Fruit fly (Drosophila melanogaster) whole organism, embryonic: ENCODE results near the gene CG11975.

Source experiments
- Atf-2 ChIP-seq: fragments of 200-800 bp; sonication (Bioruptor generic); optimal IDR thresholded peaks from 2 replicates; lab custom pipeline; 2016; ENCODE audit warnings: missing biosample characterization, missing genetic modification characterization
- BEAF-32 ChIP-seq: fragments of 200-800 bp; sonication (Bioruptor generic); optimal IDR thresholded peaks from 3 replicates; lab custom pipeline; 2017; ENCODE audit warnings: missing biosample characterization, missing genetic modification characterization, mild to moderate bottlenecking, moderate library complexity, missing genetic modification reagents
- CG1024 ChIP-seq: fragments of 200-800 bp; sonication (Bioruptor generic); IDR thresholded peaks from 2 replicates; pipeline ENCODE4 v1.3.6; 2022; ENCODE audit warnings: missing biosample characterization, missing genetic modification characterization
- CG10543 ChIP-seq: fragments of 200-800 bp; sonication (Bioruptor generic); optimal IDR thresholded peaks from 3 replicates; lab custom pipeline; 2017; ENCODE audit warnings: missing biosample characterization, mild to moderate bottlenecking, missing genetic modification characterization, moderate library complexity
- CG11504 ChIP-seq: fragments of 200-800 bp; sonication (Bioruptor generic); optimal IDR thresholded peaks from 3 replicates; lab custom pipeline; 2019; ENCODE audit warnings: missing biosample characterization, mild to moderate bottlenecking, missing genetic modification characterization, moderate library complexity
- CG13287 ChIP-seq: fragments of 200-800 bp; sonication (Bioruptor generic); IDR thresholded peaks from 2 replicates; pipeline ENCODE4 v1.3.6; 2022; ENCODE audit warnings: missing biosample characterization, missing genetic modification characterization; ENCODE audit not compliant: partially characterized antibody
- CG17328 ChIP-seq: fragments of 200-800 bp; sonication (Bioruptor generic); IDR thresholded peaks from 2 replicates; pipeline ENCODE4 v1.3.6; 2022; ENCODE audit warnings: missing biosample characterization, missing genetic modification characterization
- CG18011 ChIP-seq: fragments of 200-800 bp; sonication (Bioruptor generic); optimal IDR thresholded peaks from 2 replicates; lab custom pipeline; 2017; ENCODE audit warnings: missing biosample characterization, missing genetic modification characterization, mild to moderate bottlenecking, moderate library complexity, missing genotype
- CG2199 ChIP-seq: fragments of 200-800 bp; sonication (Bioruptor generic); IDR thresholded peaks from 3 replicates; pipeline ENCODE4 v1.3.6; 2022; ENCODE audit warnings: missing biosample characterization, missing genetic modification characterization
- CG2678 ChIP-seq: fragments of 200-800 bp; sonication (Bioruptor generic); optimal IDR thresholded peaks from 3 replicates; lab custom pipeline; 2019; ENCODE audit warnings: missing biosample characterization, mild to moderate bottlenecking, missing genetic modification characterization, moderate library complexity
- CG34376 ChIP-seq: fragments of 200-800 bp; sonication (Bioruptor generic); optimal IDR thresholded peaks from 2 replicates; lab custom pipeline; 2018; ENCODE audit warnings: missing biosample characterization, mild to moderate bottlenecking, missing genetic modification characterization
- CG3838 ChIP-seq: fragments of 200-800 bp; sonication (Bioruptor generic); optimal IDR thresholded peaks from 3 replicates; lab custom pipeline; 2016; ENCODE audit warnings: missing biosample characterization, missing genetic modification characterization
- CG42726 ChIP-seq: fragments of 200-800 bp; sonication (Bioruptor generic); IDR thresholded peaks from 2 replicates; pipeline ENCODE4 v1.3.6; 2022; ENCODE audit warnings: missing biosample characterization, missing genetic modification characterization; ENCODE audit not compliant: partially characterized antibody
- CG6175 ChIP-seq: fragments of 200-800 bp; sonication (Bioruptor generic); IDR thresholded peaks from 3 replicates; pipeline ENCODE4 v1.3.6; 2022; ENCODE audit warnings: missing biosample characterization, missing genetic modification characterization
- CG6683 ChIP-seq: fragments of 200-800 bp; sonication (Bioruptor generic); optimal IDR thresholded peaks from 2 replicates; lab custom pipeline; 2017; ENCODE audit warnings: missing biosample characterization, mild to moderate bottlenecking, missing genetic modification characterization, missing genetic modification reagents
- CG9817 ChIP-seq: fragments of 200-800 bp; sonication (Bioruptor generic); optimal IDR thresholded peaks from 2 replicates; lab custom pipeline; 2018; ENCODE audit warnings: missing biosample characterization, mild to moderate bottlenecking, missing genetic modification characterization, moderate library complexity
- CrebB ChIP-seq: fragments of 200-800 bp; sonication (Bioruptor generic); optimal IDR thresholded peaks from 3 replicates; lab custom pipeline; 2018; ENCODE audit warnings: missing biosample characterization, mild to moderate bottlenecking, missing genetic modification characterization
- Dad ChIP-seq: fragments of 200-800 bp; sonication (Bioruptor generic); optimal IDR thresholded peaks from 3 replicates; lab custom pipeline; 2016; ENCODE audit warnings: missing biosample characterization, missing genetic modification characterization
- Dek ChIP-seq: fragments of 200-800 bp; sonication (Bioruptor generic); optimal IDR thresholded peaks from 3 replicates; lab custom pipeline; 2019; ENCODE audit warnings: missing biosample characterization, mild to moderate bottlenecking, missing genetic modification characterization, moderate library complexity
- Dip3 ChIP-seq: fragments of 200-800 bp; sonication (Bioruptor generic); optimal IDR thresholded peaks from 3 replicates; lab custom pipeline; 2016; ENCODE audit warnings: missing biosample characterization, missing genetic modification characterization
- Dp ChIP-seq: fragments of 200-800 bp; sonication (Bioruptor generic); optimal IDR thresholded peaks from 2 replicates; lab custom pipeline; 2018; ENCODE audit warnings: missing biosample characterization, mild to moderate bottlenecking, missing genetic modification characterization, moderate library complexity
- Gsc ChIP-seq: fragments of 200-800 bp; sonication (Bioruptor generic); IDR thresholded peaks from 2 replicates; pipeline ENCODE4 v1.3.6; 2022; ENCODE audit warnings: missing biosample characterization, missing genetic modification characterization
- HLH54F ChIP-seq: fragments of 200-800 bp; sonication (Bioruptor generic); optimal IDR thresholded peaks from 3 replicates; lab custom pipeline; 2016; ENCODE audit warnings: missing biosample characterization, missing genetic modification characterization
- HmgD ChIP-seq: fragments of 200-800 bp; sonication (Bioruptor generic); optimal IDR thresholded peaks from 3 replicates; lab custom pipeline; 2016; ENCODE audit warnings: missing biosample characterization, missing genetic modification characterization
- HmgZ ChIP-seq: fragments of 200-800 bp; sonication (Bioruptor generic); optimal IDR thresholded peaks from 2 replicates; lab custom pipeline; 2018; ENCODE audit warnings: missing biosample characterization, mild to moderate bottlenecking, missing genetic modification characterization
- Hr39 ChIP-seq: fragments of >200 bp; optimal IDR thresholded peaks from 2 replicates; lab custom pipeline; 2017
- Mad ChIP-seq: fragments of 200-800 bp; sonication (Bioruptor generic); optimal IDR thresholded peaks from 2 replicates; lab custom pipeline; 2016; ENCODE audit warnings: missing biosample characterization, missing genetic modification characterization
- Mes4 ChIP-seq: fragments of 200-800 bp; sonication (Bioruptor generic); optimal IDR thresholded peaks from 2 replicates; lab custom pipeline; 2016; ENCODE audit warnings: missing biosample characterization, missing genetic modification characterization
- NC2α ChIP-seq: fragments of 200-800 bp; sonication (Bioruptor generic); optimal IDR thresholded peaks from 2 replicates; lab custom pipeline; 2016; ENCODE audit warnings: missing biosample characterization, missing genetic modification characterization
- NK7.1 ChIP-seq: fragments of 200-800 bp; sonication (Bioruptor generic); optimal IDR thresholded peaks from 3 replicates; lab custom pipeline; 2016; ENCODE audit warnings: missing biosample characterization, missing genetic modification characterization
- Nf-YC ChIP-seq: fragments of 200-800 bp; optimal IDR thresholded peaks from 3 replicates; lab custom pipeline; 2019; ENCODE audit warnings: missing biosample characterization, mild to moderate bottlenecking, missing genetic modification characterization, moderate library complexity
- NfI ChIP-seq: fragments of 200-800 bp; sonication (Bioruptor generic); optimal IDR thresholded peaks from 3 replicates; lab custom pipeline; 2018; ENCODE audit warnings: missing biosample characterization, mild to moderate bottlenecking, missing genetic modification characterization, moderate library complexity
- Ravus ChIP-seq: fragments of 200-800 bp; sonication (Bioruptor generic); IDR thresholded peaks from 2 replicates; pipeline ENCODE4 v1.3.6; 2022; ENCODE audit warnings: missing biosample characterization, missing genetic modification characterization
- Xrp1 ChIP-seq: fragments of 200-800 bp; sonication (Bioruptor generic); IDR thresholded peaks from 2 replicates; pipeline ENCODE4 v1.3.6; 2022; ENCODE audit warnings: missing biosample characterization, missing genetic modification characterization
- ab ChIP-seq: fragments of 200-800 bp; sonication (Bioruptor generic); optimal IDR thresholded peaks from 2 replicates; lab custom pipeline; 2016; ENCODE audit warnings: missing biosample characterization, missing genetic modification characterization
- ap ChIP-seq: fragments of 200-800 bp; sonication (Bioruptor generic); IDR thresholded peaks from 2 replicates; pipeline ENCODE4 v1.3.6; 2022; ENCODE audit warnings: missing biosample characterization, missing genetic modification characterization
- ara ChIP-seq: fragments of 200-800 bp; sonication (Bioruptor generic); IDR thresholded peaks from 2 replicates; pipeline ENCODE4 v1.3.6; 2022; ENCODE audit warnings: missing biosample characterization, missing genetic modification characterization
- ash1 ChIP-seq: fragments of 200-800 bp; sonication (Bioruptor generic); optimal IDR thresholded peaks from 2 replicates; lab custom pipeline; 2018; ENCODE audit warnings: missing biosample characterization, mild to moderate bottlenecking, missing genetic modification characterization
- crol ChIP-seq: fragments of 200-800 bp; sonication (Bioruptor generic); IDR thresholded peaks from 2 replicates; pipeline ENCODE4 v1.3.6; 2022; ENCODE audit warnings: missing biosample characterization, missing genetic modification characterization
- da ChIP-seq: fragments of 200-800 bp; sonication (Bioruptor generic); optimal IDR thresholded peaks from 2 replicates; lab custom pipeline; 2016; ENCODE audit warnings: missing biosample characterization, missing genetic modification characterization
- dimm ChIP-seq: fragments of 200-800 bp; sonication (Bioruptor generic); IDR thresholded peaks from 2 replicates; pipeline ENCODE4 v1.3.6; 2022; ENCODE audit warnings: missing biosample characterization, missing genetic modification characterization
- dysf ChIP-seq: fragments of 200-800 bp; sonication (Bioruptor generic); IDR thresholded peaks from 3 replicates; pipeline ENCODE4 v1.3.6; 2022; ENCODE audit warnings: missing biosample characterization, missing genetic modification characterization
- esg ChIP-seq: fragments of 200-800 bp; sonication (Bioruptor generic); conservative IDR thresholded peaks from 2 replicates; pipeline ENCODE4 v1.3.6; 2022; ENCODE audit warnings: missing biosample characterization, missing genetic modification characterization
- klu ChIP-seq: fragments of 200-800 bp; sonication (Bioruptor generic); IDR thresholded peaks from 2 replicates; pipeline ENCODE4 v1.3.6; 2022; ENCODE audit warnings: missing biosample characterization, missing genetic modification characterization
- phol ChIP-seq: fragments of 200-800 bp; sonication (Bioruptor generic); optimal IDR thresholded peaks from 3 replicates; lab custom pipeline; 2018; ENCODE audit warnings: missing biosample characterization, mild to moderate bottlenecking, missing genetic modification characterization, moderate library complexity
- ranshi ChIP-seq: fragments of 200-800 bp; sonication (Bioruptor generic); IDR thresholded peaks from 2 replicates; pipeline ENCODE4 v1.3.6; 2022; ENCODE audit warnings: missing biosample characterization, missing genetic modification characterization
- slou ChIP-seq: fragments of 200-800 bp; sonication (Bioruptor generic); optimal IDR thresholded peaks from 3 replicates; lab custom pipeline; 2016; ENCODE audit warnings: missing biosample characterization, missing genetic modification characterization
- sna ChIP-seq: fragments of 200-800 bp; sonication (Bioruptor generic); IDR thresholded peaks from 2 replicates; pipeline ENCODE4 v1.3.6; 2022; ENCODE audit warnings: missing biosample characterization, missing genetic modification characterization; ENCODE audit not compliant: partially characterized antibody
- sob ChIP-seq: fragments of 200-800 bp; sonication (Bioruptor generic); IDR thresholded peaks from 2 replicates; pipeline ENCODE4 v1.3.6; 2022; ENCODE audit warnings: missing biosample characterization, missing genetic modification characterization
- tna ChIP-seq: fragments of 200-800 bp; sonication (Bioruptor generic); IDR thresholded peaks from 2 replicates; pipeline ENCODE4 v1.3.6; 2022; ENCODE audit warnings: missing biosample characterization, missing genetic modification characterization; ENCODE audit not compliant: partially characterized antibody
- ttk ChIP-seq: fragments of 200-800 bp; sonication (Bioruptor generic); IDR thresholded peaks from 2 replicates; pipeline ENCODE4 v2.1.2; 2022; ENCODE audit warnings: missing biosample characterization, missing genetic modification characterization
- tx ChIP-seq: fragments of 200-800 bp; sonication (Bioruptor generic); optimal IDR thresholded peaks from 2 replicates; lab custom pipeline; 2016; ENCODE audit warnings: missing biosample characterization, missing genetic modification characterization

Gene CG11975

dm6 chr3R:9027082-9027481 is 34.0 kb downstream of the CG11975 start:
- no peak for TF ChIP-seq Dp (GFP tag; lab: Kevin White, UChicago)
- TF ChIP-seq BEAF-32 (GFP tag; lab: Kevin White, UChicago): no peak
- TF ChIP-seq CG13287: no peak
- TF ChIP-seq CG17328 (GFP tag; lab: Robert Waterston, UW): no peak
- peak; percentile 33; the same call in 1 of the 2 replicates for TF ChIP-seq crol (GFP tag; lab: Robert Waterston, UW)
- no peak for TF ChIP-seq CG9817 (tag; lab: Kevin White, UChicago)
- no peak for TF ChIP-seq sna (GFP tag; lab: Robert Waterston, UW)
- TF ChIP-seq Mes4 (GFP tag; lab: Kevin White, UChicago): no peak
- no peak for TF ChIP-seq Ravus (GFP tag; lab: Robert Waterston, UW)
- no peak for TF ChIP-seq dimm (GFP tag; lab: Robert Waterston, UW)
- TF ChIP-seq da (GFP tag; lab: Kevin White, UChicago): no peak
- no peak for TF ChIP-seq CG18011 (GFP tag; lab: Kevin White, UChicago)
- TF ChIP-seq dysf (GFP tag; lab: Robert Waterston, UW): no peak
- no peak for TF ChIP-seq Xrp1 (GFP tag; lab: Robert Waterston, UW)
- TF ChIP-seq CG2678 (tag; lab: Kevin White, UChicago): no peak
- no peak for TF ChIP-seq Dip3 (GFP tag; lab: Kevin White, UChicago)
- no peak for TF ChIP-seq tna
- peak; percentile 18 for TF ChIP-seq ash1 (GFP tag; lab: Kevin White, UChicago)
- TF ChIP-seq phol: no peak
- no peak for TF ChIP-seq CG34376 (GFP tag; lab: Kevin White, UChicago)
- no peak for TF ChIP-seq NC2α (GFP tag; lab: Kevin White, UChicago)
- TF ChIP-seq CG6175 (GFP tag; lab: Robert Waterston, UW): no peak
- no peak for TF ChIP-seq Nf-YC (tag; lab: Kevin White, UChicago)
- TF ChIP-seq CG10543: no peak
- no peak for TF ChIP-seq klu (GFP tag; lab: Robert Waterston, UW)
- no peak for TF ChIP-seq Atf-2 (GFP tag; lab: Kevin White, UChicago)
- no peak for TF ChIP-seq ttk (GFP tag; lab: Robert Waterston, UW)
- no peak for TF ChIP-seq NK7.1 (GFP tag; lab: Kevin White, UChicago)
- TF ChIP-seq NfI (GFP tag; lab: Kevin White, UChicago): no peak
- no peak for TF ChIP-seq esg
- no peak for TF ChIP-seq sob (GFP tag; lab: Robert Waterston, UW)
- no peak for TF ChIP-seq Gsc (GFP tag; lab: Robert Waterston, UW)
- TF ChIP-seq ab (GFP tag; lab: Kevin White, UChicago): no peak
- no peak for TF ChIP-seq CG42726 (GFP tag; lab: Robert Waterston, UW)
- TF ChIP-seq CG3838 (GFP tag; lab: Kevin White, UChicago): no peak
- TF ChIP-seq Dek (tag; lab: Kevin White, UChicago): no peak
- TF ChIP-seq Dad: no peak
- TF ChIP-seq Mad (GFP tag; lab: Kevin White, UChicago): no peak
- TF ChIP-seq CG1024: no peak
- TF ChIP-seq HLH54F (GFP tag; lab: Kevin White, UChicago): no peak
- no peak for TF ChIP-seq tx (GFP tag; lab: Kevin White, UChicago)
- TF ChIP-seq HmgZ (tag; lab: Kevin White, UChicago): no peak
- no peak for TF ChIP-seq CG6683 (GFP tag; lab: Kevin White, UChicago)
- TF ChIP-seq ranshi: no peak
- TF ChIP-seq ara (GFP tag; lab: Robert Waterston, UW): 0 out of 2 replicates have a peak, but pooled peaks have one; percentile 5
- TF ChIP-seq CG11504 (tag; lab: Kevin White, UChicago): no peak
- TF ChIP-seq HmgD (GFP tag; lab: Kevin White, UChicago): no peak
- TF ChIP-seq CrebB (tag; lab: Kevin White, UChicago): no peak
- TF ChIP-seq CG2199 (GFP tag; lab: Robert Waterston, UW): no peak
- TF ChIP-seq ap (GFP tag; lab: Robert Waterston, UW): no peak
- TF ChIP-seq slou (GFP tag; lab: Kevin White, UChicago): no peak
- no peak for TF ChIP-seq Hr39 (lab: Kevin White, UChicago)
